Worm (Caenorhabditis elegans) whole organism, L1 larva: ENCODE results near the gene catp-7.
A peak's percentile ranks its signal among the peaks of the same experiment; 100 is the strongest.

Source experiments
- F16B12.6 ChIP-seq: fragments of 150-350 bp; optimal IDR thresholded peaks from 2 replicates; lab custom pipeline; 2014; ENCODE audit warnings: missing biosample characterization, missing genetic modification characterization
- aly-2 ChIP-seq: fragments of 150-350 bp; optimal IDR thresholded peaks from 2 replicates; lab custom pipeline; 2014; ENCODE audit warnings: missing biosample characterization, missing genetic modification characterization
- ama-1 ChIP-seq: fragments of 150-350 bp; optimal IDR thresholded peaks from 2 replicates; lab custom pipeline; 2014
- blmp-1 ChIP-seq: fragments of 150-350 bp; optimal IDR thresholded peaks from 2 replicates; lab custom pipeline; 2014; ENCODE audit warnings: missing biosample characterization, missing genetic modification characterization
- ceh-8 ChIP-seq: fragments of 200-800 bp; sonication (Bioruptor generic); optimal IDR thresholded peaks from 2 replicates; lab custom pipeline; 2018; ENCODE audit warnings: mild to moderate bottlenecking, missing genetic modification characterization, moderate library complexity, missing compliant biosample characterization
- ceh-82 ChIP-seq, 3 experiments: fragments of 150-350 bp in 1 of 3; sonication (generic microtip) in 2 of 3; optimal IDR thresholded peaks; 2 replicates each; lab custom pipeline; 2014 to 2017; ENCODE audit warnings: missing biosample characterization in 3 of 3, missing genetic modification characterization in 3 of 3
- ceh-90 ChIP-seq: sonication (generic microtip); optimal IDR thresholded peaks from 2 replicates; lab custom pipeline; 2016; ENCODE audit warnings: missing genetic modification characterization, missing compliant biosample characterization
- ces-1 ChIP-seq: fragments of 150-350 bp; optimal IDR thresholded peaks from 2 replicates; lab custom pipeline; 2014; ENCODE audit warnings: missing biosample characterization, missing genetic modification reagents, missing genetic modification characterization
- dpl-1 ChIP-seq, 3 experiments: fragments of 150-350 bp in 2 of 3; sonication (generic microtip) in 1 of 3; optimal IDR thresholded peaks; 2 replicates each; lab custom pipeline; 2014 to 2017; ENCODE audit warnings: missing biosample characterization in 3 of 3, missing genetic modification characterization in 3 of 3, missing genetic modification reagents in 3 of 3
- efl-1 ChIP-seq, 4 experiments: fragments of 150-350 bp; optimal IDR thresholded peaks in 3 of 4; peaks in 1 of 4; 1 replicate in 1 of 4; 2 replicates in 3 of 4; lab custom pipeline; 2014; ENCODE audit warnings: missing biosample characterization in 2 of 4, missing genetic modification characterization in 2 of 4, missing genetic modification reagents in 2 of 4
- egl-27 ChIP-seq, 2 experiments: fragments of 150-350 bp in 1 of 2; sonication (generic microtip); optimal IDR thresholded peaks; 3 replicates each; lab custom pipeline; 2017 to 2018; ENCODE audit warnings: missing biosample characterization in 2 of 2, missing genetic modification characterization in 2 of 2, missing genetic modification reagents in 2 of 2
- ets-5 ChIP-seq: fragments of 200-800 bp; sonication (Bioruptor generic); IDR thresholded peaks from 2 replicates; pipeline ENCODE4 v1.3.6; 2022; ENCODE audit warnings: missing genetic modification characterization, missing compliant biosample characterization
- fkh-4 ChIP-seq: sonication (generic microtip); optimal IDR thresholded peaks from 2 replicates; lab custom pipeline; 2016; ENCODE audit warnings: missing compliant biosample characterization, missing genetic modification characterization, borderline replicate concordance
- fkh-8 ChIP-seq: sonication (generic microtip); optimal IDR thresholded peaks from 2 replicates; lab custom pipeline; 2016; ENCODE audit warnings: mild to moderate bottlenecking, missing genetic modification characterization, missing compliant biosample characterization
- fos-1 ChIP-seq: fragments of 150-350 bp; optimal IDR thresholded peaks from 2 replicates; lab custom pipeline; 2014; ENCODE audit warnings: missing biosample characterization, missing genetic modification characterization
- grh-1 ChIP-seq: fragments of 200-800 bp; sonication (Bioruptor generic); IDR thresholded peaks from 2 replicates; pipeline ENCODE4 v1.3.6; 2022; ENCODE audit warnings: missing genetic modification reagents, missing genetic modification characterization, missing compliant biosample characterization
- hlh-4 ChIP-seq: sonication (generic microtip); optimal IDR thresholded peaks from 2 replicates; lab custom pipeline; 2016; ENCODE audit warnings: mild to moderate bottlenecking, missing genetic modification characterization, missing compliant biosample characterization
- hpl-2 ChIP-seq: fragments of 150-350 bp; optimal IDR thresholded peaks from 2 replicates; lab custom pipeline; 2014; ENCODE audit warnings: missing biosample characterization, missing genetic modification reagents, missing genetic modification characterization
- isw-1 ChIP-seq: fragments of 200-800 bp; sonication (Bioruptor generic); IDR thresholded peaks from 2 replicates; pipeline ENCODE4 v1.3.6; 2022; ENCODE audit warnings: missing genetic modification characterization, missing compliant biosample characterization
- lin-13 ChIP-seq: fragments of 150-350 bp; optimal IDR thresholded peaks from 2 replicates; lab custom pipeline; 2014; ENCODE audit warnings: missing biosample characterization, missing genetic modification reagents, missing genetic modification characterization
- lin-14 ChIP-seq: fragments of 200-800 bp; sonication (Bioruptor generic); optimal IDR thresholded peaks from 2 replicates; lab custom pipeline; 2018; ENCODE audit warnings: mild to moderate bottlenecking, missing genetic modification characterization, moderate library complexity, missing compliant biosample characterization
- lin-15B ChIP-seq: fragments of 150-350 bp; sonication (generic microtip); optimal IDR thresholded peaks from 3 replicates; lab custom pipeline; 2014; ENCODE audit warnings: missing biosample characterization, missing genetic modification characterization
- lir-3 ChIP-seq: sonication (generic microtip); optimal IDR thresholded peaks from 2 replicates; lab custom pipeline; 2016; ENCODE audit warnings: mild to moderate bottlenecking, missing genetic modification characterization, moderate library complexity, missing compliant biosample characterization; ENCODE audit not compliant: poor library complexity
- lsy-2 ChIP-seq, 2 experiments: fragments of 150-350 bp; optimal IDR thresholded peaks; 2 replicates each; lab custom pipeline; 2014; ENCODE audit warnings: missing biosample characterization in 2 of 2, missing genetic modification characterization in 2 of 2
- mab-9 ChIP-seq: fragments of 200-800 bp; sonication (Bioruptor generic); IDR thresholded peaks from 2 replicates; pipeline ENCODE4 v1.3.6; 2022; ENCODE audit warnings: missing genetic modification reagents, missing genetic modification characterization, missing compliant biosample characterization
- mdl-1 ChIP-seq, 2 experiments: fragments of 150-350 bp; optimal IDR thresholded peaks; 2 replicates each; lab custom pipeline; 2014 to 2017; ENCODE audit warnings: missing biosample characterization in 2 of 2, missing genetic modification characterization in 2 of 2, inconsistent platforms in 1 of 2
- mep-1 ChIP-seq: fragments of 150-350 bp; optimal IDR thresholded peaks from 2 replicates; lab custom pipeline; 2014; ENCODE audit warnings: missing biosample characterization, missing genetic modification characterization
- nhr-11 ChIP-seq: fragments of 150-350 bp; optimal IDR thresholded peaks from 2 replicates; lab custom pipeline; 2014; ENCODE audit warnings: missing biosample characterization, missing genetic modification characterization
- nhr-12 ChIP-seq: sonication (generic microtip); optimal IDR thresholded peaks from 2 replicates; lab custom pipeline; 2017; ENCODE audit warnings: missing biosample characterization, missing genetic modification characterization
- nhr-237 ChIP-seq: fragments of 150-350 bp; optimal IDR thresholded peaks from 2 replicates; lab custom pipeline; 2014; ENCODE audit warnings: missing biosample characterization, missing genetic modification characterization
- nhr-28 ChIP-seq: fragments of 150-350 bp; optimal IDR thresholded peaks from 2 replicates; lab custom pipeline; 2014; ENCODE audit warnings: missing biosample characterization, missing genetic modification characterization
- nhr-71 ChIP-seq: sonication (generic microtip); optimal IDR thresholded peaks from 2 replicates; lab custom pipeline; 2016; ENCODE audit warnings: mild to moderate bottlenecking, missing genetic modification characterization, moderate library complexity, missing compliant biosample characterization
- nhr-85 ChIP-seq: sonication (generic microtip); peaks from one replicate; lab custom pipeline; 2016; ENCODE audit warnings: missing genetic modification characterization, inconsistent platforms, missing compliant biosample characterization
- nhr-90 ChIP-seq: sonication (generic microtip); optimal IDR thresholded peaks from 2 replicates; lab custom pipeline; 2016; ENCODE audit warnings: mild to moderate bottlenecking, missing genetic modification characterization, missing compliant biosample characterization; ENCODE audit not compliant: poor library complexity
- pag-3 ChIP-seq: sonication (generic microtip); optimal IDR thresholded peaks from 2 replicates; lab custom pipeline; 2017; ENCODE audit warnings: missing genetic modification characterization, mild to moderate bottlenecking, missing compliant biosample characterization, antibody characterized with exemption, borderline replicate concordance; ENCODE audit not compliant: insufficient read depth
- pax-3 ChIP-seq: fragments of 200-800 bp; sonication (Bioruptor generic); optimal IDR thresholded peaks from 2 replicates; lab custom pipeline; 2018; ENCODE audit warnings: mild to moderate bottlenecking, missing genetic modification characterization, moderate library complexity, missing compliant biosample characterization
- rnt-1 ChIP-seq: sonication (generic microtip); optimal IDR thresholded peaks from 2 replicates; lab custom pipeline; 2016; ENCODE audit warnings: mild to moderate bottlenecking, missing genetic modification characterization, moderate library complexity, missing compliant biosample characterization
- snpc-4 ChIP-seq: fragments of 150-350 bp; optimal IDR thresholded peaks from 2 replicates; lab custom pipeline; 2014; ENCODE audit warnings: missing biosample characterization, missing genetic modification characterization
- snu-23 ChIP-seq: sonication (generic microtip); optimal IDR thresholded peaks from 2 replicates; lab custom pipeline; 2016; ENCODE audit warnings: missing genetic modification characterization, missing compliant biosample characterization
- sox-4 ChIP-seq: sonication (generic microtip); optimal IDR thresholded peaks from 2 replicates; lab custom pipeline; 2016; ENCODE audit warnings: missing genetic modification characterization, missing compliant biosample characterization
- sptf-1 ChIP-seq: fragments of 150-350 bp; optimal IDR thresholded peaks from 2 replicates; lab custom pipeline; 2014; ENCODE audit warnings: missing biosample characterization, missing genetic modification characterization
- sup-37 ChIP-seq: fragments of 200-800 bp; sonication (Bioruptor generic); optimal IDR thresholded peaks from 2 replicates; lab custom pipeline; 2018; ENCODE audit warnings: mild to moderate bottlenecking, missing genetic modification characterization, missing compliant biosample characterization
- swsn-7 ChIP-seq: sonication (generic microtip); optimal IDR thresholded peaks from 2 replicates; lab custom pipeline; 2016; ENCODE audit warnings: missing genetic modification characterization, missing compliant biosample characterization
- tlp-1 ChIP-seq: fragments of 150-350 bp; optimal IDR thresholded peaks from 2 replicates; lab custom pipeline; 2014; ENCODE audit warnings: missing biosample characterization, missing genetic modification characterization
- unc-130 ChIP-seq: fragments of 150-350 bp; optimal IDR thresholded peaks from 2 replicates; lab custom pipeline; 2017; ENCODE audit warnings: missing biosample characterization, missing genetic modification characterization, inconsistent platforms
- unc-30 ChIP-seq: sonication (generic microtip); optimal IDR thresholded peaks from 2 replicates; lab custom pipeline; 2017; ENCODE audit warnings: missing biosample characterization, missing genetic modification characterization
- unc-98 ChIP-seq: fragments of 200-800 bp; sonication (Bioruptor generic); IDR thresholded peaks from 2 replicates; pipeline ENCODE4 v1.3.6; 2022; ENCODE audit warnings: missing genetic modification characterization, missing compliant biosample characterization
- vab-15 ChIP-seq: sonication (generic microtip); optimal IDR thresholded peaks from 2 replicates; lab custom pipeline; 2017; ENCODE audit warnings: missing genotype, mild to moderate bottlenecking, missing genetic modification characterization, missing compliant biosample characterization
- xbp-1 ChIP-seq: sonication (generic microtip); optimal IDR thresholded peaks from 2 replicates; lab custom pipeline; 2016; ENCODE audit warnings: missing genetic modification characterization, missing compliant biosample characterization
- ztf-11 ChIP-seq, 2 experiments: sonication (generic microtip); optimal IDR thresholded peaks; 2 replicates each; lab custom pipeline; 2016 to 2017; ENCODE audit warnings: missing genetic modification characterization in 2 of 2, missing biosample characterization in 1 of 2, missing compliant biosample characterization in 1 of 2
- ztf-4 ChIP-seq: fragments of 150-350 bp; optimal IDR thresholded peaks from 2 replicates; lab custom pipeline; 2014; ENCODE audit warnings: missing biosample characterization, missing genetic modification characterization

The catp-7 gene

ce11 chrIV:8587057-8587456, 1.3 kb downstream of the catp-7 start (continued):
- peak in 1 of 2 experiments; percentile 58 for TF ChIP-seq lsy-2 (tag; optimal IDR thresholded peaks at IDR 0.05; lab: Kevin White, UChicago)
- TF ChIP-seq unc-30 (tag; lab: Kevin White, UChicago): no peak
- no peak; the same call in 1 of the 2 replicates for TF ChIP-seq isw-1 (GFP tag; lab: Robert Waterston, UW)
- TF ChIP-seq lin-15B: peak; percentile 55
- no peak for TF ChIP-seq unc-130 (tag; lab: Kevin White, UChicago)
- TF ChIP-seq ztf-4 (tag; lab: Kevin White, UChicago): peak; percentile 28

- TF ChIP-seq unc-98 (GFP tag; lab: Robert Waterston, UW): no peak
- TF ChIP-seq nhr-71: peak; percentile 55
- no peak for TF ChIP-seq sup-37
- TF ChIP-seq hlh-4 (tag; lab: Kevin White, UChicago): no peak
- TF ChIP-seq tlp-1 (tag; lab: Kevin White, UChicago): no peak
- no peak for TF ChIP-seq grh-1 (GFP tag; lab: Robert Waterston, UW)
- TF ChIP-seq lin-13 (GFP tag; lab: Kevin White, UChicago): peak; percentile 20
- no peak for TF ChIP-seq fos-1 (tag; lab: Kevin White, UChicago)
- TF ChIP-seq ztf-4 (tag; lab: Kevin White, UChicago): peak; percentile 18
- no peak for TF ChIP-seq isw-1 (GFP tag; lab: Robert Waterston, UW)
- TF ChIP-seq snpc-4 (tag; lab: Kevin White, UChicago): no peak
- no peak for TF ChIP-seq lir-3 (tag; lab: Kevin White, UChicago)
- TF ChIP-seq ceh-8 (GFP tag; lab: Kevin White, UChicago): no peak
- TF ChIP-seq ztf-11 (tag; optimal IDR thresholded peaks at IDR 0.05; lab: Kevin White, UChicago): no peak
- TF ChIP-seq nhr-237 (tag; lab: Kevin White, UChicago): no peak
- TF ChIP-seq blmp-1 (tag; lab: Kevin White, UChicago): no peak
- TF ChIP-seq ceh-82 (tag; optimal IDR thresholded peaks at IDR 0.05; lab: Kevin White, UChicago): no peak
- TF ChIP-seq ces-1 (GFP tag; lab: Kevin White, UChicago): no peak
- no peak for TF ChIP-seq efl-1 (optimal IDR thresholded peaks at IDR 0.05; lab: Kevin White, UChicago)
- TF ChIP-seq efl-1 (GFP tag; optimal IDR thresholded peaks at IDR 0.05 in 1 of 2; lab: Kevin White, UChicago): no peak
- peak; percentile 73 for TF ChIP-seq sox-4 (tag; lab: Kevin White, UChicago)
- no peak for TF ChIP-seq ama-1 (lab: Kevin White, UChicago)
- no peak for TF ChIP-seq dpl-1 (GFP tag; optimal IDR thresholded peaks at IDR 0.05; lab: Kevin White, UChicago)
- no peak for TF ChIP-seq ceh-90 (tag; lab: Kevin White, UChicago)
- TF ChIP-seq nhr-11 (tag; lab: Kevin White, UChicago): no peak
- no peak for TF ChIP-seq ets-5 (GFP tag; lab: Robert Waterston, UW)
- TF ChIP-seq aly-2 (tag; lab: Kevin White, UChicago): no peak
- no peak for TF ChIP-seq xbp-1 (tag; lab: Kevin White, UChicago)
- TF ChIP-seq fkh-8 (tag; lab: Kevin White, UChicago): peak; percentile 53
- no peak for TF ChIP-seq nhr-28 (tag; lab: Kevin White, UChicago)
- TF ChIP-seq lin-14 (GFP tag; lab: Kevin White, UChicago): peak; percentile 25
- TF ChIP-seq pax-3: peak; percentile 83
- no peak for TF ChIP-seq nhr-85
- TF ChIP-seq fkh-4 (tag; lab: Kevin White, UChicago): no peak
- no peak for TF ChIP-seq unc-30 (tag; lab: Kevin White, UChicago)
- TF ChIP-seq mdl-1 (tag; optimal IDR thresholded peaks at IDR 0.05; lab: Kevin White, UChicago): no peak
- no peak for TF ChIP-seq rnt-1 (tag; lab: Kevin White, UChicago)
- peak; percentile 4 for TF ChIP-seq mep-1 (tag; lab: Kevin White, UChicago)
- TF ChIP-seq swsn-7 (tag; lab: Kevin White, UChicago): no peak
- TF ChIP-seq F16B12.6 (tag; lab: Kevin White, UChicago): no peak
- TF ChIP-seq egl-27 (tag; optimal IDR thresholded peaks at IDR 0.05; lab: Kevin White, UChicago): no peak
- TF ChIP-seq snu-23 (GFP tag; lab: Kevin White, UChicago): no peak
- no peak for TF ChIP-seq vab-15 (tag; lab: Kevin White, UChicago)
- no peak for TF ChIP-seq lin-15B
- no peak for TF ChIP-seq nhr-90 (tag; lab: Kevin White, UChicago)
- TF ChIP-seq pag-3 (tag; lab: Kevin White, UChicago): no peak
- TF ChIP-seq nhr-12 (tag; lab: Kevin White, UChicago): no peak
- TF ChIP-seq hpl-2 (GFP tag; lab: Kevin White, UChicago): no peak
- TF ChIP-seq sptf-1 (tag; lab: Kevin White, UChicago): no peak
- TF ChIP-seq mab-9 (GFP tag; lab: Robert Waterston, UW): no peak
These were observed 1.8 kb downstream of the catp-7 start for ce11 chrIV:8587605-8588004.
